Fruit fly (Drosophila melanogaster): ENCODE measurements around the gene Mrp4.

Gene Mrp4

DNA sequence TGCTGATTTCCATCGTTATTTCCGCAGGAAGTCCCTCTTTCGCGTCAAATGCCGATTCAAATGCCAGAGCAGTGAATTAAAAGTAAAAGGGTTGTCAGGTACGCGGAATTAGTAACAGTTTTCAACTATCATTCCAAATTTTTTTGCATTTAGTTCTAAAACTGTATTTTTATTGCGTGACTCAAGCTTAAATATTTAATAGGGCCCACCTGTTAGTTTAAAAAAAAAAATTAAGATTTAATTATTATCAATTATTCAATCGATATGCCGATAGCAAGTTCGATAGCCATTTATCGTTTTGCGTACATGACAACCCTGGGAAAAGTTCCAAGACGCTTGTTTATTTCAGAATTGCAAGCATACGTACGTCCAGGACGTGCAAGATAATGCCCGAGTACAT lies 54.0 kb downstream of the Mrp4 start, which contains the start of gene CG14711 (continued):
- TF ChIP-seq CG1603 (tag; optimal IDR thresholded peaks at IDR 0.05) (peak; percentile 46), dmrt99B (tag; optimal IDR thresholded peaks at IDR 0.05) (no peak), cad (GFP tag; optimal IDR thresholded peaks at IDR 0.05) (no peak), CG18619 (GFP tag; optimal IDR thresholded peaks at IDR 0.05) (peak; percentile 64), CG8765 (GFP tag; IDR thresholded peaks at IDR 0.05) (peak; percentile 64; the same call in 1 of the 2 replicates), CG11504 (tag; optimal IDR thresholded peaks at IDR 0.05) (peak; percentile 84), Kr (GFP tag; optimal IDR thresholded peaks at IDR 0.05) (no peak), ems (GFP tag; optimal IDR thresholded peaks at IDR 0.05) (peak; percentile 80), corto (GFP tag; optimal IDR thresholded peaks at IDR 0.05) (no peak), sc (optimal IDR thresholded peaks at IDR 0.05) (no peak), sc (GFP tag; optimal IDR thresholded peaks at IDR 0.05) (peak; percentile 24), yki (optimal IDR thresholded peaks at IDR 0.05) (no peak), CG9609 (GFP tag; optimal IDR thresholded peaks at IDR 0.05) (peak; percentile 49), schlank (tag; optimal IDR thresholded peaks at IDR 0.05) (peak; percentile 55), CG3281 (GFP tag; optimal IDR thresholded peaks at IDR 0.05) (peak; percentile 81), CG9932 (GFP tag; IDR thresholded peaks at IDR 0.05) (peak; percentile 92), CG12236 (GFP tag; optimal IDR thresholded peaks at IDR 0.05) (no peak), run (tag; optimal IDR thresholded peaks at IDR 0.05) (no peak), Scr (GFP tag; IDR thresholded peaks at IDR 0.05; ENCODE audit: partially characterized antibody) (peak; percentile 84), Six4 (GFP tag; optimal IDR thresholded peaks at IDR 0.05) (peak; percentile 81), CG12744 (GFP tag; optimal IDR thresholded peaks at IDR 0.05) (peak; percentile 73), pnt (GFP tag; optimal IDR thresholded peaks at IDR 0.05) (peak; percentile 47), CG11696 (GFP tag; IDR thresholded peaks at IDR 0.05) (no peak), CoRest (tag; optimal IDR thresholded peaks at IDR 0.05) (peak; percentile 91), CG16779 (GFP tag; IDR thresholded peaks at IDR 0.05) (0 out of 2 replicates have a peak, but pooled peaks have one; percentile 57), Aef1 (GFP tag; IDR thresholded peaks at IDR 0.05) (peak; percentile 75), CG4730 (GFP tag; IDR thresholded peaks at IDR 0.05) (peak; percentile 80), CG15479 (GFP tag; optimal IDR thresholded peaks at IDR 0.05) (no peak), Dfd (GFP tag; optimal IDR thresholded peaks at IDR 0.05) (no peak), Trl (optimal IDR thresholded peaks at IDR 0.05) (no peak), Trl (GFP tag; optimal IDR thresholded peaks at IDR 0.05) (peak; percentile 77), MBD-R2 (GFP tag; IDR thresholded peaks at IDR 0.05) (peak; percentile 96), HLH54F (GFP tag; optimal IDR thresholded peaks at IDR 0.05) (peak; percentile 61), Lhr (GFP tag; optimal IDR thresholded peaks at IDR 0.05) (peak; percentile 69), gcm2 (GFP tag; optimal IDR thresholded peaks at IDR 0.05) (peak; percentile 20), Abd-B (GFP tag; optimal IDR thresholded peaks at IDR 0.05) (peak; percentile 91), CG4360 (GFP tag; IDR thresholded peaks at IDR 0.05) (peak; percentile 61; the same call in 1 of the 2 replicates), fd102C (GFP tag; optimal IDR thresholded peaks at IDR 0.05) (peak; percentile 31), CG14860 (GFP tag; IDR thresholded peaks at IDR 0.05; ENCODE audit: partially characterized antibody) (peak; percentile 76; the same call in 2 of the 3 replicates), ash1 (GFP tag; optimal IDR thresholded peaks at IDR 0.05) (no peak), CG2202 (tag; optimal IDR thresholded peaks at IDR 0.05) (peak; percentile 74), CG4854 (GFP tag; optimal IDR thresholded peaks at IDR 0.05) (peak; percentile 65), sob (GFP tag; IDR thresholded peaks at IDR 0.05) (peak; percentile 85), Bdp1 (GFP tag; optimal IDR thresholded peaks at IDR 0.05) (peak; percentile 71), CG6854 (GFP tag; optimal IDR thresholded peaks at IDR 0.05) (peak; percentile 60), croc (GFP tag; conservative IDR thresholded peaks at IDR 0.05) (peak; percentile 52; the same call in 2 of the 3 replicates), CG10366 (GFP tag; IDR thresholded peaks at IDR 0.05) (peak; percentile 80), kah (GFP tag; optimal IDR thresholded peaks at IDR 0.05) (peak; percentile 56), CG8924 (tag; optimal IDR thresholded peaks at IDR 0.05) (peak; percentile 88), CG10462 (GFP tag; optimal IDR thresholded peaks at IDR 0.05) (peak; percentile 83), CG1233 (GFP tag; optimal IDR thresholded peaks at IDR 0.05) (peak; percentile 84), org-1 (GFP tag; optimal IDR thresholded peaks at IDR 0.05) (peak; percentile 56)
